Worm (Caenorhabditis elegans): ENCODE measurements around the gene C05B5.4.

Gene C05B5.4

ce11 chrIII:10000428-10000827 is 6.7 kb downstream of the C05B5.4 start, which contains the start of gene C05B5.2:
TSS of gene C05B5.2 (minus strand) at chrIII:10000528.
- no peak for TF ChIP-seq eor-1 (tag; optimal IDR thresholded peaks at IDR 0.05)

ce11 chrIII:10001060-10001459 is 7.4 kb downstream of the C05B5.4 start, which contains the start of gene C05B5.5:
TSS of gene C05B5.5 (plus strand) at chrIII:10001360.
- TF ChIP-seq pqm-1 (tag; optimal IDR thresholded peaks at IDR 0.05) (no peak), snpc-4 (tag; optimal IDR thresholded peaks at IDR 0.05) (no peak), unc-62 (GFP tag; optimal IDR thresholded peaks at IDR 0.05) (no peak), ztf-4 (tag; optimal IDR thresholded peaks at IDR 0.05) (no peak), skn-1 (tag; optimal IDR thresholded peaks at IDR 0.05) (no peak), lsy-12 (tag; optimal IDR thresholded peaks at IDR 0.05) (no peak), ceh-28 (tag; optimal IDR thresholded peaks at IDR 0.05) (no peak), daf-12 (tag; optimal IDR thresholded peaks at IDR 0.05) (no peak)

- TF ChIP-seq eor-1 (tag; optimal IDR thresholded peaks at IDR 0.05) (no peak), nhr-76 (tag; optimal IDR thresholded peaks at IDR 0.05) (no peak), lin-15B (tag; optimal IDR thresholded peaks at IDR 0.05) (no peak), nhr-25 (tag; optimal IDR thresholded peaks at IDR 0.05) (no peak), sea-2 (GFP tag; optimal IDR thresholded peaks at IDR 0.05) (no peak), pqm-1 (tag; optimal IDR thresholded peaks at IDR 0.05) (no peak), unc-62 (GFP tag; optimal IDR thresholded peaks at IDR 0.05) (no peak), zag-1 (tag; optimal IDR thresholded peaks at IDR 0.05) (no peak), mml-1 (tag; optimal IDR thresholded peaks at IDR 0.05) (no peak), nhr-43 (tag; optimal IDR thresholded peaks at IDR 0.05; ENCODE audit: poor library complexity, severe bottlenecking) (no peak), lin-39 (tag; optimal IDR thresholded peaks at IDR 0.05) (no peak), unc-39 (tag; optimal IDR thresholded peaks at IDR 0.05) (no peak)
Observed at ce11 chrIII:10004213-10004612, 10.5 kb downstream of the C05B5.4 start, which contains the start of gene C05B5.11. TSS of gene C05B5.11 (plus strand) at chrIII:10004513.

- TF ChIP-seq nhr-67 (tag; optimal IDR thresholded peaks at IDR 0.05) (no peak), ceh-82 (tag; optimal IDR thresholded peaks at IDR 0.05) (no peak), nhr-237 (tag; optimal IDR thresholded peaks at IDR 0.05) (no peak), nhr-23 (tag; optimal IDR thresholded peaks at IDR 0.05) (peak; percentile 73), lsy-12 (tag; optimal IDR thresholded peaks at IDR 0.05) (no peak), nhr-11 (tag; optimal IDR thresholded peaks at IDR 0.05) (no peak), ceh-28 (tag; optimal IDR thresholded peaks at IDR 0.05) (peak; percentile 34), nhr-43 (tag; optimal IDR thresholded peaks at IDR 0.05; ENCODE audit: poor library complexity, severe bottlenecking) (no peak), mml-1 (tag; optimal IDR thresholded peaks at IDR 0.05) (no peak), ama-1 (optimal IDR thresholded peaks at IDR 0.05) (no peak), ceh-9 (tag; optimal IDR thresholded peaks at IDR 0.05) (no peak), snpc-4 (tag; optimal IDR thresholded peaks at IDR 0.05) (no peak), hmg-11 (tag; optimal IDR thresholded peaks at IDR 0.05) (no peak), tbx-2 (tag; optimal IDR thresholded peaks at IDR 0.05) (no peak), nhr-12 (tag; optimal IDR thresholded peaks at IDR 0.05) (no peak), nhr-25 (tag; optimal IDR thresholded peaks at IDR 0.05) (peak; percentile 91), elt-1 (tag; optimal IDR thresholded peaks at IDR 0.05) (peak; percentile 83), nhr-77 (tag; optimal IDR thresholded peaks at IDR 0.05) (no peak), elt-3 (tag; optimal IDR thresholded peaks at IDR 0.05) (no peak), ztf-11 (tag; optimal IDR thresholded peaks at IDR 0.05) (no peak), zag-1 (tag; optimal IDR thresholded peaks at IDR 0.05) (no peak)
Observed at ce11 chrIII:10006734-10007348, 13.2 kb downstream of the C05B5.4 start, which contains the start of gene C05B5.8. TSS of gene C05B5.8 (minus strand) at chrIII:10006784.

- TF ChIP-seq ceh-28 (tag; optimal IDR thresholded peaks at IDR 0.05) (no peak), eor-1 (tag; optimal IDR thresholded peaks at IDR 0.05) (no peak), unc-62 (GFP tag; optimal IDR thresholded peaks at IDR 0.05) (no peak), nhr-11 (tag; optimal IDR thresholded peaks at IDR 0.05) (no peak), nhr-67 (tag; optimal IDR thresholded peaks at IDR 0.05) (no peak), ceh-82 (tag; optimal IDR thresholded peaks at IDR 0.05) (no peak), nhr-23 (tag; optimal IDR thresholded peaks at IDR 0.05) (no peak), nhr-12 (tag; optimal IDR thresholded peaks at IDR 0.05) (no peak), nhr-76 (tag; optimal IDR thresholded peaks at IDR 0.05) (no peak), elt-2 (tag; optimal IDR thresholded peaks at IDR 0.05) (no peak), sea-2 (GFP tag; optimal IDR thresholded peaks at IDR 0.05) (no peak), snpc-4 (tag; optimal IDR thresholded peaks at IDR 0.05) (no peak), elt-1 (tag; optimal IDR thresholded peaks at IDR 0.05) (no peak), nfya-1 (tag; optimal IDR thresholded peaks at IDR 0.05; ENCODE audit: insufficient read depth) (no peak), ceh-16 (tag; optimal IDR thresholded peaks at IDR 0.05) (no peak)
Observed at ce11 chrIII:10010117-10010516, 16.4 kb downstream of the C05B5.4 start, which contains the start of gene fbxa-155. TSS of gene fbxa-155 (minus strand) at chrIII:10010217.
